Worm (Caenorhabditis elegans) whole organism, L3 larva: ENCODE data around the gene ZK512.2.
A peak's percentile ranks its signal among the peaks of the same experiment; 100 is the strongest.

Experiments
- R02D3.7 ChIP-seq: fragments of 150-350 bp; optimal IDR thresholded peaks from 2 replicates; lab custom pipeline; 2014; ENCODE audit warnings: missing biosample characterization, missing genetic modification characterization
- ZK546.5 ChIP-seq: sonication (generic microtip); optimal IDR thresholded peaks from 2 replicates; lab custom pipeline; 2017; ENCODE audit warnings: missing biosample characterization, missing genetic modification characterization
- aly-2 ChIP-seq: fragments of 150-350 bp; optimal IDR thresholded peaks from 2 replicates; lab custom pipeline; 2014; ENCODE audit warnings: missing biosample characterization, missing genetic modification characterization
- ama-1 ChIP-seq: fragments of 150-350 bp; optimal IDR thresholded peaks from 2 replicates; lab custom pipeline; 2018
- ceh-28 ChIP-seq: fragments of 150-350 bp; optimal IDR thresholded peaks from 2 replicates; lab custom pipeline; 2014; ENCODE audit warnings: missing biosample characterization, missing genetic modification reagents, missing genetic modification characterization
- ceh-82 ChIP-seq: fragments of 150-350 bp; optimal IDR thresholded peaks from 2 replicates; lab custom pipeline; 2014; ENCODE audit warnings: missing biosample characterization, missing genetic modification characterization
- ceh-9 ChIP-seq: sonication (generic microtip); optimal IDR thresholded peaks from 2 replicates; lab custom pipeline; 2018; ENCODE audit warnings: missing biosample characterization, missing genetic modification characterization
- egl-5 ChIP-seq: fragments of 150-350 bp; optimal IDR thresholded peaks from 2 replicates; lab custom pipeline; 2017; ENCODE audit warnings: missing biosample characterization, missing genetic modification reagents, missing genetic modification characterization, inconsistent platforms
- eor-1 ChIP-seq, 2 experiments: fragments of 150-350 bp; optimal IDR thresholded peaks; 2 replicates each; lab custom pipeline; 2014 to 2018; ENCODE audit warnings: missing biosample characterization in 2 of 2, missing genetic modification characterization in 2 of 2
- fkh-10 ChIP-seq: sonication (generic microtip); optimal IDR thresholded peaks from 2 replicates; lab custom pipeline; 2017; ENCODE audit warnings: missing biosample characterization, missing genetic modification reagents, missing genetic modification characterization
- fkh-2 ChIP-seq: fragments of 150-350 bp; optimal IDR thresholded peaks from 2 replicates; lab custom pipeline; 2014; ENCODE audit warnings: missing biosample characterization, missing genetic modification reagents, missing genetic modification characterization
- hmg-11 ChIP-seq: sonication (generic microtip); optimal IDR thresholded peaks from 2 replicates; lab custom pipeline; 2016; ENCODE audit warnings: missing genetic modification characterization, missing compliant biosample characterization
- lin-15B ChIP-seq: fragments of 150-350 bp; optimal IDR thresholded peaks from 2 replicates; lab custom pipeline; 2014; ENCODE audit warnings: missing biosample characterization, missing genetic modification characterization
- lin-39 ChIP-seq: fragments of 150-350 bp; optimal IDR thresholded peaks from 2 replicates; lab custom pipeline; 2018; ENCODE audit warnings: missing biosample characterization, missing genetic modification reagents, missing genetic modification characterization
- lsy-12 ChIP-seq: sonication (generic microtip); optimal IDR thresholded peaks from 2 replicates; lab custom pipeline; 2016; ENCODE audit warnings: mild to moderate bottlenecking, missing genetic modification characterization, missing compliant biosample characterization
- nfya-1 ChIP-seq: sonication (generic microtip); optimal IDR thresholded peaks from 2 replicates; lab custom pipeline; 2017; ENCODE audit warnings: missing genetic modification characterization, mild to moderate bottlenecking, missing compliant biosample characterization, antibody characterized with exemption, moderate library complexity; ENCODE audit not compliant: insufficient read depth
- nhr-11 ChIP-seq: fragments of 150-350 bp; optimal IDR thresholded peaks from 2 replicates; lab custom pipeline; 2014; ENCODE audit warnings: missing biosample characterization, missing genetic modification characterization
- nhr-23 ChIP-seq: fragments of 150-350 bp; optimal IDR thresholded peaks from 2 replicates; lab custom pipeline; 2014; ENCODE audit warnings: missing biosample characterization, missing genetic modification reagents, missing genetic modification characterization
- nhr-237 ChIP-seq: fragments of 150-350 bp; optimal IDR thresholded peaks from 2 replicates; lab custom pipeline; 2014; ENCODE audit warnings: missing biosample characterization, missing genetic modification characterization
- nhr-25 ChIP-seq: sonication (generic microtip); optimal IDR thresholded peaks from 2 replicates; lab custom pipeline; 2017; ENCODE audit warnings: missing biosample characterization, missing genetic modification characterization
- nhr-67 ChIP-seq: fragments of 150-350 bp; optimal IDR thresholded peaks from 2 replicates; lab custom pipeline; 2014; ENCODE audit warnings: missing biosample characterization, missing genetic modification characterization
- nhr-77 ChIP-seq: fragments of 150-350 bp; optimal IDR thresholded peaks from 2 replicates; lab custom pipeline; 2014; ENCODE audit warnings: missing biosample characterization, missing genetic modification characterization
- pha-4 ChIP-seq: fragments of 150-350 bp; optimal IDR thresholded peaks from 2 replicates; lab custom pipeline; 2014; ENCODE audit warnings: missing biosample characterization, missing genetic modification reagents, missing genetic modification characterization
- skn-1 ChIP-seq: fragments of 150-350 bp; optimal IDR thresholded peaks from 2 replicates; lab custom pipeline; 2014; ENCODE audit warnings: missing biosample characterization, missing genetic modification characterization
- snpc-4 ChIP-seq: fragments of 150-350 bp; optimal IDR thresholded peaks from 2 replicates; lab custom pipeline; 2014; ENCODE audit warnings: missing biosample characterization, missing genetic modification characterization
- unc-39 ChIP-seq: sonication (generic microtip); optimal IDR thresholded peaks from 4 replicates; lab custom pipeline; 2017; ENCODE audit warnings: missing biosample characterization, missing genetic modification characterization
- unc-62 ChIP-seq: fragments of 150-350 bp; sonication (generic microtip); optimal IDR thresholded peaks from 4 replicates; lab custom pipeline; 2014; ENCODE audit warnings: missing biosample characterization, missing genetic modification reagents, missing genetic modification characterization
- ztf-11 ChIP-seq: fragments of 150-350 bp; optimal IDR thresholded peaks from 2 replicates; lab custom pipeline; 2014; ENCODE audit warnings: missing biosample characterization, missing genetic modification characterization
- ztf-4 ChIP-seq: fragments of 150-350 bp; optimal IDR thresholded peaks from 2 replicates; lab custom pipeline; 2014; ENCODE audit warnings: missing biosample characterization, missing genetic modification characterization

The ZK512.2 gene

ce11 chrIII:9144744-9145390 lies at the start of gene ZK512.2, which contains the start of gene ZK512.4:
TSS of gene ZK512.2 (minus strand) at chrIII:9144794.
TSS of gene ZK512.4 (plus strand) at chrIII:9145340.
- TF ChIP-seq nhr-11 (tag; lab: Kevin White, UChicago) (no peak), pha-4 (peak; percentile 52)

ce11 chrIII:9191091-9191490 lies 46.5 kb upstream of the ZK512.2 start, which contains the start of gene cls-3:
TSS of gene cls-3 (minus strand) at chrIII:9191109.
- TF ChIP-seq lin-39 (tag; lab: Kevin White, UChicago), result peak; percentile 43
- TF ChIP-seq aly-2 (tag; lab: Kevin White, UChicago), result no peak
- TF ChIP-seq unc-39 (tag; lab: Kevin White, UChicago), result no peak
- peak; percentile 7 for TF ChIP-seq lsy-12 (tag; lab: Kevin White, UChicago)
- TF ChIP-seq nhr-67 (tag; lab: Kevin White, UChicago), result no peak
- no peak for TF ChIP-seq ceh-9
- TF ChIP-seq skn-1, result peak; percentile 13
- peak; percentile 63 for TF ChIP-seq nfya-1 (tag; lab: Kevin White, UChicago)
- TF ChIP-seq lin-15B (tag; lab: Kevin White, UChicago), result peak; percentile 40
- peak; percentile 15 for TF ChIP-seq fkh-10 (GFP tag; lab: Kevin White, UChicago)
- TF ChIP-seq nhr-77, result no peak
- TF ChIP-seq ztf-4 (tag; lab: Kevin White, UChicago), result no peak

- TF ChIP-seq ceh-28 (tag; lab: Kevin White, UChicago), result no peak
- no peak for TF ChIP-seq ZK546.5 (tag; lab: Kevin White, UChicago)
- no peak for TF ChIP-seq ztf-11 (tag; lab: Kevin White, UChicago)
- TF ChIP-seq snpc-4 (tag; lab: Kevin White, UChicago), result no peak
- no peak for TF ChIP-seq nhr-67 (tag; lab: Kevin White, UChicago)
- TF ChIP-seq lsy-12 (tag; lab: Kevin White, UChicago), result no peak
- no peak for TF ChIP-seq R02D3.7 (tag; lab: Kevin White, UChicago)
Observed at ce11 chrIII:9185722-9186121, 41.1 kb upstream of the ZK512.2 start, which contains the start of gene ZC84.7. TSS of gene ZC84.7 (plus strand) at chrIII:9186022.

- TF ChIP-seq nfya-1 (tag; lab: Kevin White, UChicago) (no peak), skn-1 (no peak), nhr-25 (tag; lab: Kevin White, UChicago) (no peak), fkh-2 (tag; lab: Kevin White, UChicago) (no peak), lin-39 (tag; lab: Kevin White, UChicago) (no peak), unc-62 (GFP tag; lab: Kevin White, UChicago) (no peak), fkh-10 (GFP tag; lab: Kevin White, UChicago) (no peak), ama-1 (no peak), ZK546.5 (tag; lab: Kevin White, UChicago) (no peak), hmg-11 (no peak)
- TF ChIP-seq, all 47 proteins: peak for 0
Observed at ce11 chrIII:9181246-9181645, 36.7 kb upstream of the ZK512.2 start, which contains the start of gene tax-4. TSS of gene tax-4 (plus strand) at chrIII:9181546.

- TF ChIP-seq eor-1 (tag; optimal IDR thresholded peaks at IDR 0.05; lab: Kevin White, UChicago), result no peak
- TF ChIP-seq lin-39 (tag; lab: Kevin White, UChicago), result peak; percentile 19
- no peak for TF ChIP-seq nhr-237 (tag; lab: Kevin White, UChicago)
- peak; percentile 37 for TF ChIP-seq egl-5 (tag; lab: Kevin White, UChicago)
- peak; percentile 1 for TF ChIP-seq unc-62 (GFP tag; lab: Kevin White, UChicago)
Observed at ce11 chrIII:9177874-9178273, 33.3 kb upstream of the ZK512.2 start.

- no peak for TF ChIP-seq ceh-82 (tag; lab: Kevin White, UChicago)
- no peak for TF ChIP-seq nhr-23 (tag; lab: Kevin White, UChicago)
- TF ChIP-seq nhr-67 (tag; lab: Kevin White, UChicago), result no peak
- TF ChIP-seq hmg-11, result peak; percentile 25
- TF ChIP-seq nhr-237 (tag; lab: Kevin White, UChicago), result no peak
Observed at ce11 chrIII:9176008-9176407, 31.4 kb upstream of the ZK512.2 start.
